Fruit fly (Drosophila melanogaster): ENCODE results near the gene fusl.

fusl gene

dm6 chr2L:5294392-5295244 lies 43.3 kb downstream of the fusl start:
- no peak for TF ChIP-seq CTCF (optimal IDR thresholded peaks at IDR 0.05)

dm6 chr2L:5292977-5293513 lies 44.8 kb downstream of the fusl start:
- TF ChIP-seq CTCF (optimal IDR thresholded peaks at IDR 0.05) (no peak), CG8478 (optimal IDR thresholded peaks at IDR 0.05) (no peak)

- TF ChIP-seq CTCF (optimal IDR thresholded peaks at IDR 0.05) (no peak), CG8478 (optimal IDR thresholded peaks at IDR 0.05) (no peak)
These were observed 45.3 kb downstream of the fusl start for dm6 chr2L:5292643-5292963.

- no peak for TF ChIP-seq CG8478 (optimal IDR thresholded peaks at IDR 0.05)
- no peak for TF ChIP-seq CTCF (optimal IDR thresholded peaks at IDR 0.05)
These were observed 45.8 kb downstream of the fusl start for dm6 chr2L:5291869-5292642.

dm6 chr2L:5291195-5291594 lies 46.7 kb downstream of the fusl start:
- TF ChIP-seq CTCF (optimal IDR thresholded peaks at IDR 0.05): no peak
- no peak for TF ChIP-seq CG8478 (optimal IDR thresholded peaks at IDR 0.05)

dm6 chr2L:5290530-5290929 lies 47.3 kb downstream of the fusl start:
- TF ChIP-seq CG8478 (optimal IDR thresholded peaks at IDR 0.05): no peak
- TF ChIP-seq CTCF (optimal IDR thresholded peaks at IDR 0.05): no peak

- TF ChIP-seq CG8478 (optimal IDR thresholded peaks at IDR 0.05): no peak
- no peak for TF ChIP-seq CTCF (optimal IDR thresholded peaks at IDR 0.05)
These were observed 48.0 kb downstream of the fusl start for dm6 chr2L:5289921-5290320.

dm6 chr2L:5288721-5289120 lies 49.2 kb downstream of the fusl start, which contains the start of gene vri:
vri (plus strand) TSS chr2L:5288944.
- TF ChIP-seq CTCF (optimal IDR thresholded peaks at IDR 0.05): no peak
- TF ChIP-seq CG8478 (optimal IDR thresholded peaks at IDR 0.05): no peak

- no peak for TF ChIP-seq CTCF (optimal IDR thresholded peaks at IDR 0.05)
- TF ChIP-seq CG8478 (optimal IDR thresholded peaks at IDR 0.05): no peak
These were observed 49.6 kb downstream of the fusl start for dm6 chr2L:5288262-5288621.

- TF ChIP-seq CG8478 (optimal IDR thresholded peaks at IDR 0.05) (no peak), CTCF (optimal IDR thresholded peaks at IDR 0.05) (no peak)
These were observed 50.1 kb downstream of the fusl start for dm6 chr2L:5287599-5288261.

- TF ChIP-seq CTCF (optimal IDR thresholded peaks at IDR 0.05) (no peak), CG8478 (optimal IDR thresholded peaks at IDR 0.05) (no peak)
These were observed 51.3 kb downstream of the fusl start for dm6 chr2L:5286572-5286971.

- TF ChIP-seq CTCF (optimal IDR thresholded peaks at IDR 0.05) (no peak), CG8478 (optimal IDR thresholded peaks at IDR 0.05) (no peak)
These were observed 52.0 kb downstream of the fusl start for dm6 chr2L:5285860-5286259.

dm6 chr2L:5284820-5285219 lies 53.1 kb downstream of the fusl start:
- no peak for TF ChIP-seq CTCF (optimal IDR thresholded peaks at IDR 0.05)
- TF ChIP-seq CG8478 (optimal IDR thresholded peaks at IDR 0.05): no peak
